Worm (Caenorhabditis elegans): ENCODE measurements around the gene gldi-10.

ce11 chrIV:9100835-9101234 lies 1.8 kb downstream of the gldi-10 start:
- TF ChIP-seq F22D6.2 (tag; optimal IDR thresholded peaks at IDR 0.05) (no peak), mes-4 (tag; optimal IDR thresholded peaks at IDR 0.05) (no peak), hmg-1.2 (GFP tag; IDR thresholded peaks at IDR 0.05) (no peak), F23B12.7 (tag; optimal IDR thresholded peaks at IDR 0.05; ENCODE audit: insufficient read depth) (no peak), unc-130 (GFP tag; optimal IDR thresholded peaks at IDR 0.05) (no peak), aptf-2 (GFP tag; conservative IDR thresholded peaks at IDR 0.05) (no peak), madf-6 (GFP tag; IDR thresholded peaks at IDR 0.05) (no peak), lin-35 (GFP tag; optimal IDR thresholded peaks at IDR 0.05) (no peak), repo-1 (tag; optimal IDR thresholded peaks at IDR 0.05) (no peak), egl-18 (GFP tag; IDR thresholded peaks at IDR 0.05) (no peak)

Measured in whole organism, young adult.